Fruit fly (Drosophila melanogaster) whole organism, adult: ENCODE measurements around the gene pck.

Experiments used
- CG11617 ChIP-seq: fragments of 200-800 bp; sonication (Bioruptor generic); optimal IDR thresholded peaks from 2 replicates; lab custom pipeline; 2017; ENCODE audit warnings: mild to moderate bottlenecking, missing biosample characterization, missing genetic modification reagents, missing genetic modification characterization
- CG12768 ChIP-seq: fragments of 200-800 bp; sonication (Bioruptor generic); optimal IDR thresholded peaks from 2 replicates; lab custom pipeline; 2017; ENCODE audit warnings: missing biosample characterization, missing genetic modification characterization, mild to moderate bottlenecking, moderate library complexity, missing genetic modification reagents
- CG33017 ChIP-seq: fragments of 200-800 bp; sonication (Bioruptor generic); optimal IDR thresholded peaks from 2 replicates; lab custom pipeline; 2018; ENCODE audit warnings: missing biosample characterization, mild to moderate bottlenecking, missing genetic modification characterization, moderate library complexity
- CG7045 ChIP-seq: fragments of 200-800 bp; sonication (Bioruptor generic); optimal IDR thresholded peaks from 2 replicates; lab custom pipeline; 2017; ENCODE audit warnings: missing biosample characterization, mild to moderate bottlenecking, missing genetic modification characterization
- CG7101 ChIP-seq: fragments of 200-800 bp; sonication (Bioruptor generic); optimal IDR thresholded peaks from 2 replicates; lab custom pipeline; 2018; ENCODE audit warnings: missing biosample characterization, mild to moderate bottlenecking, missing genetic modification characterization, moderate library complexity
- bab1 ChIP-seq: fragments of 200-800 bp; sonication (Bioruptor generic); optimal IDR thresholded peaks from 3 replicates; lab custom pipeline; 2019; ENCODE audit warnings: missing biosample characterization, mild to moderate bottlenecking, missing genetic modification characterization, moderate library complexity
- kay ChIP-seq: fragments of 200-800 bp; sonication (Bioruptor generic); peaks from one replicate; lab custom pipeline; 2016; ENCODE audit warnings: missing biosample characterization, missing genetic modification characterization, borderline replicate concordance
- pad ChIP-seq: fragments of 200-800 bp; sonication (Bioruptor generic); optimal IDR thresholded peaks from 3 replicates; lab custom pipeline; 2017; ENCODE audit warnings: missing biosample characterization, missing genetic modification characterization, mild to moderate bottlenecking, moderate library complexity, missing genetic modification reagents

- TF ChIP-seq bab1 (GFP tag; lab: Kevin White, UChicago) (no peak), CG12768 (GFP tag; lab: Kevin White, UChicago) (no peak), CG33017 (no peak), CG7101 (tag; lab: Kevin White, UChicago) (no peak), CG7045 (GFP tag; lab: Kevin White, UChicago) (no peak), CG11617 (GFP tag; lab: Kevin White, UChicago) (no peak), pad (GFP tag; lab: Kevin White, UChicago) (no peak), kay (GFP tag; lab: Kevin White, UChicago) (no peak)
These were observed 3.2 kb upstream of the pck start, which contains the start of gene CG14778 for dm6 chrX:1467382-1467592.
